Worm (Caenorhabditis elegans) whole organism, late embryonic: ENCODE results near the gene snap-1.

Experiments used
- C08G9.2 ChIP-seq: sonication (generic microtip); optimal IDR thresholded peaks from 2 replicates; lab custom pipeline; 2016; ENCODE audit warnings: mild to moderate bottlenecking, missing genetic modification characterization, moderate library complexity, missing compliant biosample characterization
- K09A11.1 ChIP-seq: sonication (generic microtip); optimal IDR thresholded peaks from 2 replicates; lab custom pipeline; 2017; ENCODE audit warnings: antibody characterized with exemption, mild to moderate bottlenecking, missing genetic modification characterization, missing compliant biosample characterization; ENCODE audit not compliant: insufficient read depth
- T23F11.4 ChIP-seq: fragments of 200-800 bp; sonication (Bioruptor generic); optimal IDR thresholded peaks from 2 replicates; lab custom pipeline; 2018; ENCODE audit warnings: mild to moderate bottlenecking, missing genetic modification characterization, missing compliant biosample characterization
- Y22D7AL.16 ChIP-seq: sonication (generic microtip); optimal IDR thresholded peaks from 2 replicates; lab custom pipeline; 2016; ENCODE audit warnings: missing genetic modification characterization, missing compliant biosample characterization
- ahr-1 ChIP-seq: sonication (generic microtip); optimal IDR thresholded peaks from 2 replicates; lab custom pipeline; 2016; ENCODE audit warnings: missing genetic modification characterization, missing compliant biosample characterization
- ceh-14 ChIP-seq: sonication (generic microtip); optimal IDR thresholded peaks from 2 replicates; lab custom pipeline; 2016; ENCODE audit warnings: missing genotype, missing genetic modification characterization, missing compliant biosample characterization
- ceh-18 ChIP-seq: sonication (generic microtip); optimal IDR thresholded peaks from 2 replicates; lab custom pipeline; 2016; ENCODE audit warnings: missing genetic modification characterization, missing compliant biosample characterization
- ceh-19 ChIP-seq: fragments of 200-800 bp; sonication (Bioruptor generic); optimal IDR thresholded peaks from 2 replicates; lab custom pipeline; 2018; ENCODE audit warnings: mild to moderate bottlenecking, missing genetic modification characterization, missing compliant biosample characterization
- ceh-2 ChIP-seq: sonication (generic microtip); optimal IDR thresholded peaks from 2 replicates; lab custom pipeline; 2016; ENCODE audit warnings: missing genotype, missing genetic modification characterization, missing compliant biosample characterization
- ceh-24 ChIP-seq: sonication (generic microtip); optimal IDR thresholded peaks from 2 replicates; lab custom pipeline; 2016; ENCODE audit warnings: mild to moderate bottlenecking, missing genetic modification characterization, missing compliant biosample characterization
- ceh-30 ChIP-seq: fragments of 150-350 bp; optimal IDR thresholded peaks from 2 replicates; lab custom pipeline; 2014; ENCODE audit warnings: missing biosample characterization, missing genetic modification characterization
- ceh-31 ChIP-seq: sonication (generic microtip); optimal IDR thresholded peaks from 2 replicates; lab custom pipeline; 2016; ENCODE audit warnings: missing genetic modification characterization, missing compliant biosample characterization
- ceh-34 ChIP-seq: sonication (generic microtip); optimal IDR thresholded peaks from 2 replicates; lab custom pipeline; 2016; ENCODE audit warnings: mild to moderate bottlenecking, missing genetic modification characterization, missing compliant biosample characterization
- ceh-45 ChIP-seq: fragments of 200-800 bp; sonication (Bioruptor generic); IDR thresholded peaks from 2 replicates; pipeline ENCODE4 v1.3.6; 2022; ENCODE audit warnings: missing genetic modification reagents, missing genetic modification characterization, missing compliant biosample characterization
- ceh-48 ChIP-seq: sonication (generic microtip); optimal IDR thresholded peaks from 2 replicates; lab custom pipeline; 2016; ENCODE audit warnings: missing genetic modification characterization, inconsistent platforms, missing compliant biosample characterization
- ceh-6 ChIP-seq: fragments of 200-800 bp; sonication (Bioruptor generic); optimal IDR thresholded peaks from 2 replicates; lab custom pipeline; 2018; ENCODE audit warnings: mild to moderate bottlenecking, missing genetic modification characterization, missing compliant biosample characterization
- ceh-9 ChIP-seq: sonication (generic microtip); optimal IDR thresholded peaks from 2 replicates; lab custom pipeline; 2016; ENCODE audit warnings: mild to moderate bottlenecking, missing genetic modification characterization, inconsistent platforms, missing compliant biosample characterization
- che-1 ChIP-seq: sonication (generic microtip); optimal IDR thresholded peaks from 2 replicates; lab custom pipeline; 2016; ENCODE audit warnings: mild to moderate bottlenecking, missing genetic modification characterization, missing compliant biosample characterization
- dmd-4 ChIP-seq: sonication (generic microtip); optimal IDR thresholded peaks from 2 replicates; lab custom pipeline; 2016; ENCODE audit warnings: borderline replicate concordance, missing genetic modification characterization, missing compliant biosample characterization
- elt-2 ChIP-seq: sonication (generic microtip); optimal IDR thresholded peaks from 2 replicates; lab custom pipeline; 2016; ENCODE audit warnings: missing genetic modification reagents, missing genetic modification characterization, missing compliant biosample characterization
- eyg-1 ChIP-seq: sonication (generic microtip); optimal IDR thresholded peaks from 2 replicates; lab custom pipeline; 2016; ENCODE audit warnings: missing genotype, missing genetic modification characterization, missing compliant biosample characterization
- fkh-6 ChIP-seq: sonication (generic microtip); optimal IDR thresholded peaks from 2 replicates; lab custom pipeline; 2016; ENCODE audit warnings: missing genetic modification characterization, missing compliant biosample characterization
- hlh-13 ChIP-seq: fragments of 200-800 bp; sonication (Bioruptor generic); optimal IDR thresholded peaks from 2 replicates; lab custom pipeline; 2018; ENCODE audit warnings: mild to moderate bottlenecking, missing genetic modification characterization, missing compliant biosample characterization
- hlh-15 ChIP-seq: sonication (generic microtip); optimal IDR thresholded peaks from 2 replicates; lab custom pipeline; 2016; ENCODE audit warnings: missing genetic modification characterization, missing compliant biosample characterization
- hlh-30 ChIP-seq: sonication (generic microtip); optimal IDR thresholded peaks from 2 replicates; lab custom pipeline; 2017; ENCODE audit warnings: antibody characterized with exemption, missing genetic modification characterization, missing compliant biosample characterization; ENCODE audit not compliant: insufficient read depth
- hlh-6 ChIP-seq: sonication (generic microtip); optimal IDR thresholded peaks from 2 replicates; lab custom pipeline; 2016; ENCODE audit warnings: missing genotype, missing genetic modification characterization, missing compliant biosample characterization
- lim-6 ChIP-seq: sonication (generic microtip); optimal IDR thresholded peaks from 2 replicates; lab custom pipeline; 2016; ENCODE audit warnings: missing genetic modification characterization, missing compliant biosample characterization
- madf-2 ChIP-seq: sonication (generic microtip); optimal IDR thresholded peaks from 2 replicates; lab custom pipeline; 2017; ENCODE audit warnings: missing genetic modification characterization, missing compliant biosample characterization
- mec-3 ChIP-seq: sonication (generic microtip); optimal IDR thresholded peaks from 2 replicates; lab custom pipeline; 2016; ENCODE audit warnings: borderline replicate concordance, missing genetic modification characterization, missing compliant biosample characterization
- nfya-1 ChIP-seq: sonication (generic microtip); optimal IDR thresholded peaks from 2 replicates; lab custom pipeline; 2017; ENCODE audit warnings: missing genetic modification characterization, mild to moderate bottlenecking, missing compliant biosample characterization, antibody characterized with exemption, moderate library complexity
- npax-4 ChIP-seq: sonication (generic microtip); optimal IDR thresholded peaks from 2 replicates; lab custom pipeline; 2016; ENCODE audit warnings: missing genetic modification characterization, missing compliant biosample characterization
- odd-2 ChIP-seq: sonication (generic microtip); optimal IDR thresholded peaks from 2 replicates; lab custom pipeline; 2017; ENCODE audit warnings: antibody characterized with exemption, mild to moderate bottlenecking, missing genetic modification characterization, missing compliant biosample characterization
- pat-9 ChIP-seq: fragments of 200-800 bp; sonication (Bioruptor generic); optimal IDR thresholded peaks from 2 replicates; lab custom pipeline; 2018; ENCODE audit warnings: mild to moderate bottlenecking, missing genetic modification characterization, moderate library complexity, missing compliant biosample characterization
- pax-1 ChIP-seq: fragments of 150-350 bp; optimal IDR thresholded peaks from 2 replicates; lab custom pipeline; 2014; ENCODE audit warnings: missing biosample characterization, missing genetic modification characterization
- pros-1 ChIP-seq: fragments of 150-350 bp; optimal IDR thresholded peaks from 2 replicates; lab custom pipeline; 2014; ENCODE audit warnings: missing biosample characterization, missing genetic modification reagents, missing genetic modification characterization
- ref-2 ChIP-seq: sonication (generic microtip); optimal IDR thresholded peaks from 2 replicates; lab custom pipeline; 2016; ENCODE audit warnings: missing genetic modification characterization, missing compliant biosample characterization
- sox-2 ChIP-seq: fragments of 200-800 bp; sonication (Bioruptor generic); IDR thresholded peaks from 2 replicates; pipeline ENCODE4 v1.3.6; 2022; ENCODE audit warnings: missing genetic modification reagents, missing genetic modification characterization, missing compliant biosample characterization
- syd-9 ChIP-seq: sonication (generic microtip); optimal IDR thresholded peaks from 2 replicates; lab custom pipeline; 2016; ENCODE audit warnings: mild to moderate bottlenecking, missing genetic modification characterization, moderate library complexity, missing compliant biosample characterization
- tbx-2 ChIP-seq: sonication (generic microtip); optimal IDR thresholded peaks from 2 replicates; lab custom pipeline; 2016; ENCODE audit warnings: missing genetic modification characterization, missing compliant biosample characterization
- tbx-7 ChIP-seq: sonication (generic microtip); optimal IDR thresholded peaks from 2 replicates; lab custom pipeline; 2016; ENCODE audit warnings: missing genotype, missing genetic modification characterization, missing compliant biosample characterization
- unc-42 ChIP-seq: sonication (generic microtip); optimal IDR thresholded peaks from 2 replicates; lab custom pipeline; 2016; ENCODE audit warnings: missing genotype, missing genetic modification characterization, missing compliant biosample characterization
- unc-55 ChIP-seq: sonication (generic microtip); optimal IDR thresholded peaks from 2 replicates; lab custom pipeline; 2017; ENCODE audit warnings: missing biosample characterization, missing genetic modification reagents, missing genetic modification characterization
- unc-86 ChIP-seq: sonication (generic microtip); optimal IDR thresholded peaks from 2 replicates; lab custom pipeline; 2016; ENCODE audit warnings: missing genetic modification characterization, missing compliant biosample characterization
- zip-5 ChIP-seq: sonication (generic microtip); optimal IDR thresholded peaks from 2 replicates; lab custom pipeline; 2016; ENCODE audit warnings: missing genetic modification characterization, missing compliant biosample characterization

snap-1 gene

ce11 chrV:8130149-8130661, at the start of gene snap-1:
Gene snap-1 (plus strand): TSS chrV:8130611.
- TF ChIP-seq hlh-30 (tag; lab: Kevin White, UChicago), result peak; percentile 77
- TF ChIP-seq tbx-2 (tag; lab: Kevin White, UChicago), result peak; percentile 4
- TF ChIP-seq ceh-34 (tag; lab: Kevin White, UChicago), result peak; percentile 21
- no peak for TF ChIP-seq ceh-9 (tag; lab: Kevin White, UChicago)
- TF ChIP-seq pat-9 (tag; lab: Kevin White, UChicago), result no peak
- TF ChIP-seq ceh-18 (tag; lab: Kevin White, UChicago), result peak; percentile 9
- no peak for TF ChIP-seq K09A11.1 (tag; lab: Kevin White, UChicago)
- peak; percentile 41 for TF ChIP-seq ceh-31 (tag; lab: Kevin White, UChicago)
- no peak for TF ChIP-seq ceh-19 (GFP tag; lab: Kevin White, UChicago)
- TF ChIP-seq unc-55, result peak; percentile 72
- TF ChIP-seq pros-1 (tag; lab: Kevin White, UChicago), result peak; percentile 8
- no peak for TF ChIP-seq T23F11.4
- TF ChIP-seq unc-42 (tag; lab: Kevin White, UChicago), result peak; percentile 76
- TF ChIP-seq ahr-1, result no peak
- peak; percentile 48 for TF ChIP-seq ceh-48
- peak; percentile 26 for TF ChIP-seq nfya-1
- TF ChIP-seq, all 69 proteins: peak for 10

- TF ChIP-seq hlh-13 (GFP tag; lab: Kevin White, UChicago) (no peak), zip-5 (tag; lab: Kevin White, UChicago) (no peak), odd-2 (tag; lab: Kevin White, UChicago) (no peak), ceh-14 (no peak), dmd-4 (tag; lab: Kevin White, UChicago) (no peak), ceh-2 (tag; lab: Kevin White, UChicago) (no peak), tbx-2 (tag; lab: Kevin White, UChicago) (no peak), che-1 (no peak), lim-6 (tag; lab: Kevin White, UChicago) (no peak), sox-2 (GFP tag; lab: Robert Waterston, UW) (no peak), ceh-30 (tag; lab: Kevin White, UChicago) (no peak), C08G9.2 (tag; lab: Kevin White, UChicago) (no peak), hlh-6 (no peak), hlh-15 (tag; lab: Kevin White, UChicago) (no peak), unc-86 (no peak), ceh-45 (GFP tag; lab: Robert Waterston, UW) (no peak), pax-1 (tag; lab: Kevin White, UChicago) (no peak), elt-2 (tag; lab: Kevin White, UChicago) (no peak)
Observed at ce11 chrV:8081579-8081978, 48.8 kb upstream of the snap-1 start, which contains the start of gene str-131. Gene str-131 (minus strand): TSS chrV:8081679.

- no peak for TF ChIP-seq ref-2 (tag; lab: Kevin White, UChicago)
- no peak for TF ChIP-seq ceh-24 (tag; lab: Kevin White, UChicago)
- TF ChIP-seq ceh-6 (GFP tag; lab: Kevin White, UChicago), result no peak
- no peak for TF ChIP-seq zip-5 (tag; lab: Kevin White, UChicago)
- no peak for TF ChIP-seq tbx-7 (tag; lab: Kevin White, UChicago)
- TF ChIP-seq eyg-1 (tag; lab: Kevin White, UChicago), result no peak
- TF ChIP-seq npax-4 (tag; lab: Kevin White, UChicago), result no peak
- TF ChIP-seq madf-2, result no peak
- no peak for TF ChIP-seq syd-9 (tag; lab: Kevin White, UChicago)
- no peak for TF ChIP-seq mec-3 (tag; lab: Kevin White, UChicago)
- no peak for TF ChIP-seq K09A11.1 (tag; lab: Kevin White, UChicago)
- no peak for TF ChIP-seq fkh-6 (tag; lab: Kevin White, UChicago)
- no peak for TF ChIP-seq Y22D7AL.16
- no peak for TF ChIP-seq pros-1 (tag; lab: Kevin White, UChicago)
- TF ChIP-seq ceh-48, result no peak
- no peak for TF ChIP-seq hlh-13 (GFP tag; lab: Kevin White, UChicago)
- TF ChIP-seq ceh-31 (tag; lab: Kevin White, UChicago), result no peak
Observed at ce11 chrV:8085141-8085540, 45.3 kb upstream of the snap-1 start, which contains the start of gene C09H5.7. Gene C09H5.7 (minus strand): TSS chrV:8085241.
